Worm (Caenorhabditis elegans): ENCODE data around the gene T09F5.20.

- TF ChIP-seq nhr-28 (tag; optimal IDR thresholded peaks at IDR 0.05) (no peak), nhr-237 (tag; optimal IDR thresholded peaks at IDR 0.05) (no peak), sptf-1 (tag; optimal IDR thresholded peaks at IDR 0.05) (no peak), lsy-2 (tag; optimal IDR thresholded peaks at IDR 0.05) (no peak), mls-2 (tag; optimal IDR thresholded peaks at IDR 0.05) (no peak)
Measured at ce11 chrV:15133812-15134211, 13.9 kb downstream of the T09F5.20 start.

Measured in whole organism, mixed stage, embryonic.